Worm (Caenorhabditis elegans) whole organism, early embryonic: ENCODE results near the gene M01B2.12.
"Not testable (repeated sequence)": the region's sequence is repeated elsewhere in the genome, so short reads cannot be mapped to it uniquely, and the experiment has no call there.

Experiments used
- B0310.2 ChIP-seq: sonication (generic microtip); optimal IDR thresholded peaks from 2 replicates; lab custom pipeline; 2016; ENCODE audit warnings: mild to moderate bottlenecking, missing genetic modification characterization, missing compliant biosample characterization
- aly-1 ChIP-seq: sonication (generic microtip); optimal IDR thresholded peaks from 2 replicates; lab custom pipeline; 2016; ENCODE audit warnings: missing genetic modification characterization, missing compliant biosample characterization
- ama-1 ChIP-seq: fragments of 150-350 bp; optimal IDR thresholded peaks from 2 replicates; lab custom pipeline; 2014
- ceh-13 ChIP-seq: fragments of 200-800 bp; sonication (Bioruptor generic); optimal IDR thresholded peaks from 2 replicates; lab custom pipeline; 2018; ENCODE audit warnings: mild to moderate bottlenecking, missing genetic modification characterization, missing compliant biosample characterization
- ceh-36 ChIP-seq: sonication (generic microtip); optimal IDR thresholded peaks from 2 replicates; lab custom pipeline; 2016; ENCODE audit warnings: missing genetic modification characterization, inconsistent platforms, missing compliant biosample characterization
- ets-7 ChIP-seq: sonication (generic microtip); optimal IDR thresholded peaks from 2 replicates; lab custom pipeline; 2016; ENCODE audit warnings: missing genotype, missing genetic modification characterization, missing compliant biosample characterization
- hmbx-1 ChIP-seq: sonication (generic microtip); optimal IDR thresholded peaks from 2 replicates; lab custom pipeline; 2016; ENCODE audit warnings: mild to moderate bottlenecking, missing genetic modification characterization, missing compliant biosample characterization
- hnd-1 ChIP-seq: sonication (generic microtip); optimal IDR thresholded peaks from 2 replicates; lab custom pipeline; 2016; ENCODE audit warnings: missing genetic modification characterization, missing compliant biosample characterization
- pes-1 ChIP-seq: fragments of 200-800 bp; sonication (Bioruptor generic); IDR thresholded peaks from 2 replicates; pipeline ENCODE4 v1.3.6; 2022; ENCODE audit warnings: missing genetic modification reagents, missing genetic modification characterization, missing compliant biosample characterization
- scrt-1 ChIP-seq: fragments of 200-800 bp; sonication (Bioruptor generic); IDR thresholded peaks from 2 replicates; pipeline ENCODE4 v1.3.6; 2022; ENCODE audit warnings: missing genetic modification characterization, missing compliant biosample characterization
- sea-1 ChIP-seq: fragments of 200-800 bp; sonication (Bioruptor generic); conservative IDR thresholded peaks from 2 replicates; pipeline ENCODE4 v1.3.6; 2022; ENCODE audit warnings: missing genetic modification characterization, missing compliant biosample characterization
- tbx-11 ChIP-seq: fragments of 200-800 bp; sonication (Bioruptor generic); IDR thresholded peaks from 2 replicates; pipeline ENCODE4 v1.3.6; 2022; ENCODE audit warnings: missing genetic modification characterization, missing compliant biosample characterization
- tbx-37 ChIP-seq: fragments of 200-800 bp; sonication (Bioruptor generic); conservative IDR thresholded peaks from 2 replicates; pipeline ENCODE4 v1.3.6; 2022; ENCODE audit warnings: missing genetic modification reagents, missing genetic modification characterization, missing compliant biosample characterization

The M01B2.12 gene

ce11 chrV:15221330-15221729 is 42.7 kb downstream of the M01B2.12 start, which contains the start of gene irld-25:
Gene irld-25 (plus strand): TSS chrV:15221630.
- TF ChIP-seq hnd-1 (tag; lab: Kevin White, UChicago) (no peak), hmbx-1 (tag; lab: Kevin White, UChicago) (no peak), ets-7 (tag; lab: Kevin White, UChicago) (no peak), pes-1 (GFP tag; lab: Robert Waterston, UW) (no peak), aly-1 (tag; lab: Kevin White, UChicago) (no peak), ceh-13 (GFP tag; lab: Kevin White, UChicago) (no peak), tbx-11 (GFP tag; lab: Robert Waterston, UW) (no peak), scrt-1 (GFP tag; lab: Robert Waterston, UW) (no peak), ceh-36 (tag; lab: Kevin White, UChicago) (no peak)

DNA sequence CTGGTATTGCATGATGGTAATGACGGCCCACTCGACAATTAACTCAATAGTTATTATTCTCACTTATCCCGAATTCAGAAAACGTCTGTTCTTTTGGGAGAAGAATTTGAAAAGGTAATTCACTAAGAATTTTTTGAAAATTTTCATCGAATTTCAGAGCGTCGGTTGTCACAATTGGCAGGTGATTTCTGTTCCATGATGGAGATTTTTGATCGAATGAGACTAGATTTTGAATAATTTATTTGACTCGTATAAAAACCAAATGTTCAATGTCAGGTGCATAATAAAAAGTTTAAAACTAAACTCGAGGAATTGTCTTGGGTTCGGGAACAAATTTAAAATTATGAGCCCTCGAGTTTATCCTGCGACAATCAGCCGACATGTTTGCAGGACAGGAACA is 47.3 kb downstream of the M01B2.12 start, which contains the start of gene sri-25:
TSS of gene sri-25 (plus strand) at position 301 of the 400 bp plus-strand sequence.
- TF ChIP-seq B0310.2 (tag; lab: Kevin White, UChicago) (no peak), tbx-37 (GFP tag; lab: Robert Waterston, UW) (no peak), pes-1 (GFP tag; lab: Robert Waterston, UW) (no peak), sea-1 (GFP tag; lab: Robert Waterston, UW) (no peak), hnd-1 (tag; lab: Kevin White, UChicago) (no peak)

DNA sequence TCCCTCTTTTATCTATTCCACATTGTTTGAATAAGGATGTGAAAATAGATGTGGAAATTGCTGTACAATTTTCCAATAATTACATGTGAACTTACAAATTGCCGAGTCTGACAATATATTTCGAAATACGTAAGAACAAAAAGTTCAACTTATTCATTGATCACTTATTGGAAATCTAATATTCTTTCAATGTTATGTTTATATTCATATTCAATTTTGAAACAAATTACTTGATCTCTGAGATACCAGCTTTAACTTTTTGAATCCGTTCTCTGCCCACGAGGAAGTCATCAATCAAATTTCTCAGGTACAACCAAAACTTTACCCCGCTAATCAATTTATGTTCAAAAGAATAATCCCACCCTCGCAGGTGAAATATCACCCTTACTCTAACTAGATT is 48.9 kb downstream of the M01B2.12 start, which contains the start of gene sri-26:
TSS of gene sri-26 (plus strand) at position 301 of the 400 bp plus-strand sequence.
- not testable (repeated sequence) for TF ChIP-seq tbx-37 (GFP tag; lab: Robert Waterston, UW); ama-1 (lab: Kevin White, UChicago); hmbx-1 (tag; lab: Kevin White, UChicago)
